Worm (Caenorhabditis elegans): ENCODE data around the gene C09F12.2.

The C09F12.2 gene

ce11 chrX:11093985-11094593 is 40.4 kb downstream of the C09F12.2 start (continued):
- TF ChIP-seq skn-1 (tag; optimal IDR thresholded peaks at IDR 0.05) (peak; percentile 99), ceh-63 (GFP tag; optimal IDR thresholded peaks at IDR 0.05) (peak; percentile 99), zag-1 (tag; optimal IDR thresholded peaks at IDR 0.05) (peak; percentile 98), lin-39 (tag; optimal IDR thresholded peaks at IDR 0.05) (peak; percentile 100), sup-37 (GFP tag; optimal IDR thresholded peaks at IDR 0.05) (peak; percentile 97), ztf-4 (tag; optimal IDR thresholded peaks at IDR 0.05) (peak; percentile 100), fkh-8 (tag; optimal IDR thresholded peaks at IDR 0.05) (peak; percentile 97), ztf-11 (tag; optimal IDR thresholded peaks at IDR 0.05) (peak; percentile 96 to 97), fos-1 (tag; optimal IDR thresholded peaks at IDR 0.05) (peak; percentile 100), jun-1 (tag; optimal IDR thresholded peaks at IDR 0.05) (peak; percentile 100), mep-1 (tag; optimal IDR thresholded peaks at IDR 0.05) (peak; percentile 100), fkh-10 (GFP tag; optimal IDR thresholded peaks at IDR 0.05) (peak; percentile 100), xbp-1 (tag; optimal IDR thresholded peaks at IDR 0.05) (peak; percentile 97), nhr-28 (tag; optimal IDR thresholded peaks at IDR 0.05) (peak; percentile 69), hpl-2 (GFP tag; optimal IDR thresholded peaks at IDR 0.05) (peak; percentile 100), mab-9 (GFP tag; IDR thresholded peaks at IDR 0.05) (peak; percentile 99), hlh-4 (tag; optimal IDR thresholded peaks at IDR 0.05) (peak; percentile 34), tbx-2 (tag; optimal IDR thresholded peaks at IDR 0.05) (peak; percentile 100), nhr-19 (GFP tag; conservative IDR thresholded peaks at IDR 0.05) (peak; percentile 99), C04F5.9 (tag; optimal IDR thresholded peaks at IDR 0.05) (peak; percentile 96), lin-13 (GFP tag; optimal IDR thresholded peaks at IDR 0.05) (peak; percentile 98), aha-1 (tag; optimal IDR thresholded peaks at IDR 0.05) (peak; percentile 87), pqm-1 (tag; optimal IDR thresholded peaks at IDR 0.05) (peak; percentile 94), nhr-12 (tag; optimal IDR thresholded peaks at IDR 0.05) (peak; percentile 88), isw-1 (GFP tag; IDR thresholded peaks at IDR 0.05) (peak; percentile 95), efl-1 (optimal IDR thresholded peaks at IDR 0.05) (peak; percentile 89 to 93), efl-1 (GFP tag; optimal IDR thresholded peaks at IDR 0.05 in 1 of 2) (peak; percentile 48 to 97), ceh-8 (GFP tag; optimal IDR thresholded peaks at IDR 0.05) (peak; percentile 100), unc-86 (tag; optimal IDR thresholded peaks at IDR 0.05) (peak; percentile 99), mef-2 (tag; optimal IDR thresholded peaks at IDR 0.05) (peak; percentile 95), grh-1 (GFP tag; IDR thresholded peaks at IDR 0.05) (peak; percentile 97), vab-15 (tag; optimal IDR thresholded peaks at IDR 0.05) (peak; percentile 84), fkh-4 (tag; optimal IDR thresholded peaks at IDR 0.05; ENCODE audit: borderline replicate concordance) (peak; percentile 96), mdl-1 (tag; optimal IDR thresholded peaks at IDR 0.05) (peak; percentile 59 to 95), hlh-17 (GFP tag; optimal IDR thresholded peaks at IDR 0.05; ENCODE audit: borderline replicate concordance) (no peak), lin-15B (tag; optimal IDR thresholded peaks at IDR 0.05) (peak; percentile 3), rnt-1 (tag; optimal IDR thresholded peaks at IDR 0.05) (peak; percentile 100), snu-23 (GFP tag; optimal IDR thresholded peaks at IDR 0.05) (peak; percentile 100), snpc-4 (tag; optimal IDR thresholded peaks at IDR 0.05) (peak; percentile 94), aly-2 (tag; optimal IDR thresholded peaks at IDR 0.05) (peak; percentile 96), elt-2 (tag; optimal IDR thresholded peaks at IDR 0.05) (peak; percentile 96), elt-3 (tag; optimal IDR thresholded peaks at IDR 0.05) (peak; percentile 87 to 100 (median 95)), unc-130 (tag; optimal IDR thresholded peaks at IDR 0.05) (peak; percentile 91), lsy-2 (tag; optimal IDR thresholded peaks at IDR 0.05) (peak; percentile 96 to 97), sox-4 (tag; optimal IDR thresholded peaks at IDR 0.05) (peak; percentile 99), pax-3 (tag; optimal IDR thresholded peaks at IDR 0.05) (peak; percentile 97), Y116A8C.19 (tag; optimal IDR thresholded peaks at IDR 0.05; ENCODE audit: borderline replicate concordance) (peak; percentile 26), pag-3 (tag; optimal IDR thresholded peaks at IDR 0.05; ENCODE audit: borderline replicate concordance, insufficient read depth) (peak; percentile 77), nhr-47 (tag; optimal IDR thresholded peaks at IDR 0.05) (peak; percentile 100), dpl-1 (GFP tag; optimal IDR thresholded peaks at IDR 0.05) (peak; percentile 61 to 74 (median 63)), nhr-85 (tag) (peak; percentile 99)
